Fruit fly (Drosophila melanogaster): ENCODE data around the gene ATPsynepsilonL.
A peak's percentile ranks its signal among the peaks of the same experiment; 100 is the strongest.

Gene ATPsynepsilonL

dm6 chr3R:10125477-10125876, 3.9 kb downstream of the ATPsynepsilonL start, which contains the start of gene knk (continued):
- TF ChIP-seq svp (GFP tag) (no peak), Eip93F (GFP tag; optimal IDR thresholded peaks at IDR 0.05) (peak; percentile 15), Sox102F (GFP tag; optimal IDR thresholded peaks at IDR 0.05) (peak; percentile 41)

- peak; percentile 58 for TF ChIP-seq CG8632 (GFP tag; optimal IDR thresholded peaks at IDR 0.05)
- TF ChIP-seq net (GFP tag; optimal IDR thresholded peaks at IDR 0.05), result peak; percentile 78
- no peak for TF ChIP-seq CG7368 (GFP tag; optimal IDR thresholded peaks at IDR 0.05)
- peak; percentile 66 for TF ChIP-seq Met (GFP tag; optimal IDR thresholded peaks at IDR 0.05)
- peak; percentile 93 for TF ChIP-seq eg (GFP tag; IDR thresholded peaks at IDR 0.05)
- TF ChIP-seq CG32006 (GFP tag; optimal IDR thresholded peaks at IDR 0.05), result peak; percentile 85
- peak; percentile 66 for TF ChIP-seq Eip75B (GFP tag; optimal IDR thresholded peaks at IDR 0.05)
- peak; percentile 63 for TF ChIP-seq Gug (GFP tag; IDR thresholded peaks at IDR 0.05)
- peak; percentile 65 for TF ChIP-seq lz (GFP tag; optimal IDR thresholded peaks at IDR 0.05)
- peak; percentile 1 for TF ChIP-seq Hr38 (GFP tag; optimal IDR thresholded peaks at IDR 0.05)
- TF ChIP-seq CG11902 (GFP tag; optimal IDR thresholded peaks at IDR 0.05), result peak; percentile 32
- TF ChIP-seq Hr4 (GFP tag; optimal IDR thresholded peaks at IDR 0.05), result peak; percentile 89
- TF ChIP-seq CG3032 (tag; optimal IDR thresholded peaks at IDR 0.05), result peak; percentile 17
- peak; percentile 46 for TF ChIP-seq CG10669 (GFP tag; optimal IDR thresholded peaks at IDR 0.05)
- TF ChIP-seq esn (GFP tag; optimal IDR thresholded peaks at IDR 0.05), result peak; percentile 76
- TF ChIP-seq pdm3 (GFP tag; optimal IDR thresholded peaks at IDR 0.05), result peak; percentile 76
- TF ChIP-seq Eip78C (GFP tag), result peak; percentile 93
- peak; percentile 51 for TF ChIP-seq CG8319 (GFP tag; optimal IDR thresholded peaks at IDR 0.05)
- peak; percentile 16 for TF ChIP-seq vri (GFP tag; optimal IDR thresholded peaks at IDR 0.05)
- TF ChIP-seq Ets21C (GFP tag; optimal IDR thresholded peaks at IDR 0.05), result peak; percentile 26
- peak; percentile 59 for TF ChIP-seq Hr39 (GFP tag; optimal IDR thresholded peaks at IDR 0.05)
- TF ChIP-seq CG6163 (GFP tag; IDR thresholded peaks at IDR 0.05), result no peak; the same call in none of the 3 replicates
- peak; percentile 60 for TF ChIP-seq CG10631 (GFP tag; optimal IDR thresholded peaks at IDR 0.05)
- peak; percentile 60 for TF ChIP-seq Sox102F (GFP tag; optimal IDR thresholded peaks at IDR 0.05)
- peak; percentile 54 for TF ChIP-seq cyc (GFP tag; optimal IDR thresholded peaks at IDR 0.05)
- TF ChIP-seq CG4318 (GFP tag; optimal IDR thresholded peaks at IDR 0.05), result peak; percentile 64
- TF ChIP-seq OdsH (GFP tag; optimal IDR thresholded peaks at IDR 0.05), result peak; percentile 76
- peak; percentile 62 for TF ChIP-seq CG6792 (GFP tag; optimal IDR thresholded peaks at IDR 0.05)
- peak; percentile 53 for TF ChIP-seq Sox14 (GFP tag; optimal IDR thresholded peaks at IDR 0.05)
- TF ChIP-seq CG11294 (GFP tag; IDR thresholded peaks at IDR 0.05), result peak; percentile 52
- TF ChIP-seq fd85E (GFP tag; optimal IDR thresholded peaks at IDR 0.05), result no peak
- TF ChIP-seq ss (GFP tag; optimal IDR thresholded peaks at IDR 0.05), result no peak
- TF ChIP-seq spab (GFP tag; optimal IDR thresholded peaks at IDR 0.05), result no peak
- peak; percentile 66 for TF ChIP-seq topi (GFP tag; optimal IDR thresholded peaks at IDR 0.05)
- TF ChIP-seq CG9139 (GFP tag; optimal IDR thresholded peaks at IDR 0.05), result no peak
- TF ChIP-seq dac (GFP tag; optimal IDR thresholded peaks at IDR 0.05), result no peak
- no peak for TF ChIP-seq fd59A (GFP tag; optimal IDR thresholded peaks at IDR 0.05)
- TF ChIP-seq CG31627 (GFP tag; optimal IDR thresholded peaks at IDR 0.05), result peak; percentile 63
- no peak for TF ChIP-seq CG6808 (GFP tag; optimal IDR thresholded peaks at IDR 0.05)
- TF ChIP-seq CG8119 (GFP tag; IDR thresholded peaks at IDR 0.05), result peak; percentile 92
- TF ChIP-seq CG1621 (tag; optimal IDR thresholded peaks at IDR 0.05), result no peak
- no peak for TF ChIP-seq svp (GFP tag)
- TF ChIP-seq CG34406 (GFP tag; optimal IDR thresholded peaks at IDR 0.05), result peak; percentile 73
- peak; percentile 54 for TF ChIP-seq acj6 (GFP tag; optimal IDR thresholded peaks at IDR 0.05)
- peak; percentile 70 for TF ChIP-seq achi (GFP tag; optimal IDR thresholded peaks at IDR 0.05)
- TF ChIP-seq CG3919 (GFP tag; optimal IDR thresholded peaks at IDR 0.05), result peak; percentile 70
- peak; percentile 25 for TF ChIP-seq dsx (GFP tag; optimal IDR thresholded peaks at IDR 0.05; ENCODE audit: poor library complexity, severe bottlenecking)
- TF ChIP-seq Sox15 (GFP tag; optimal IDR thresholded peaks at IDR 0.05), result peak; percentile 29
- peak; percentile 47 for TF ChIP-seq Ets96B (tag; optimal IDR thresholded peaks at IDR 0.05)
Observed at dm6 chr3R:10130091-10130490, 8.5 kb downstream of the ATPsynepsilonL start.
